Worm (Caenorhabditis elegans): Measurements from ENCODE around the gene tmed-4.
"Not testable (repeated sequence)": the region's sequence is repeated elsewhere in the genome, so short reads cannot be mapped to it uniquely, and the experiment has no call there.

tmed-4 gene

DNA sequence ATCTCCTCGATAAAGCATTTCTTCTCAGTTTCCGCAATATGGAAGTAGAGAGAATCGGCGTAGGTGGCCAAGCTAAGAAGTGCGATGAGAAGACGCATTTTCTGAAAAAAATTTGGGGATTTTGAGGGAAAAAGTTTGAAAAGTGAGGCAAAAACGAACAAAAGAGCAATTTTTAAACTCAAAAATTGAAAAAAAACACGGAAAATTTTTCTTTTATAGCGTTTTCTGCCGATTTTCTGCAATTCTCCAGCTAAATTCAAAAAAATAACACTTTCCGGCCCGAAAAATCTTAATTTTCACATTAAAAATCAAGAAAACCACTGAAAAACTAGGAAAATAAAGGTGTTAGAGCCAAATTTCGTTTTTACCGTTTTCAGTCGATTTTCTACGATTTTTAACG, at the start of gene tmed-4:
tmed-4 (minus strand) TSS at position 101 of the 400 bp plus-strand sequence.
- TF ChIP-seq sox-4, ztf-4, nhr-47 (tag; optimal IDR thresholded peaks at IDR 0.05): not testable (repeated sequence)

DNA sequence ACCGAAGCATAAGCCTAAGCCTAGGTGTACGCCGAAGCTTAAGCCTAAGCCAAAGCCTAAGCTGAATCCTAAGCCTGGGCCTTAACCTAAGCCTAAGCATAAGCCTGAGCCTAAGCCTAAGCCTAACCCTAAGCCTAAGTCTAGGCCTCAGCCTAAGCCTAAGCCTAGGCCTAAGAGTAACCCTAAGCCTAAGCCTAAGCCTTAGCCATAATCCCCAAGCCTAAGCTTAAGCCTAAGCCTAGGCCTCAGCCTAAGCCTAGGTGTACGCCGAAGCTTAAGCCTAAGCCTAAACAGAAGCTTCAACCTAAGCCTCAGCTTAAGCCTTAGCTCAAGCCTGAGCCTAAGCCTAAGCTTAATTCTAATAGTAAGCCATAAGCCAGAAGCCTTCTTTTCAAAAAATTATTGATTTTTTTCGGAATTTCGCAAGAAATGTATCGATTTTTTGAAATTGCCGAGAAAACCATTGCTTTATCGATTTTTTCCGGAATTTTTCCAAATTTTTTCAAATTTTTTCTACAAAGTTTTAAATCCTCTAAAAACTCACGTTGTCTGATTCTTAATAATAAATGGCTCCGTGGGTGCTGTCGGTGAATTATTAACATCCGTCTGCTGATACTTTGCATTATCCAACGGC, 49.4 kb upstream of the tmed-4 start:
- TF ChIP-seq ets-5 (GFP tag; IDR thresholded peaks at IDR 0.05) (0 out of 2 replicates have a peak, but pooled peaks have one; percentile 80), mef-2 (tag; optimal IDR thresholded peaks at IDR 0.05) (no peak), nhr-28 (tag; optimal IDR thresholded peaks at IDR 0.05) (no peak)

DNA sequence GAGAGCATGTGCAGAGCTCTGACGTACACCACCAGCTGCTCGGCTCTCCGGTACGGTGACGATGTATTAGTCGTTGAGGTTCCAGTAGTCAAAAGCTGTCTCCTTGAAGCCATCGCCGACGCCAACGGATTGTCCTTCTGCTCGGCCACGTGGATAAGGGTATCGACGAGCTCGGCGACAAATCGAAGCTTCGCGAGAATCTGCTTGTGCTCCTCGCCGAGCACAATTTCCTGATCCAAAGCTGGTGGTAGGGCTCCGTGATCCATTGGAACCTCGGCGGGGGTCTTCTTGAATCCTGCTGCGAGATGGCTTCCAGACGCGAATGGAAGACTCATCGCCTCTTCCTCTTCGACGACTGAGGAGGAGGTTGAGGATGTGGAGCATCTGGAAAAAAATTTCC, 48.6 kb upstream of the tmed-4 start:
- TF ChIP-seq ama-1 (optimal IDR thresholded peaks at IDR 0.05) (no peak), elt-2 (tag; optimal IDR thresholded peaks at IDR 0.05) (no peak), vab-15 (tag; optimal IDR thresholded peaks at IDR 0.05) (no peak), efl-1 (optimal IDR thresholded peaks at IDR 0.05) (no peak), efl-1 (GFP tag; optimal IDR thresholded peaks at IDR 0.05 in 1 of 2) (no peak), lin-35 (GFP tag; optimal IDR thresholded peaks at IDR 0.05) (no peak), nhr-85 (tag) (no peak), fkh-8 (tag; optimal IDR thresholded peaks at IDR 0.05) (no peak), fkh-4 (tag; optimal IDR thresholded peaks at IDR 0.05; ENCODE audit: borderline replicate concordance) (no peak), lin-14 (GFP tag; optimal IDR thresholded peaks at IDR 0.05) (no peak), ceh-8 (GFP tag; optimal IDR thresholded peaks at IDR 0.05) (no peak), aly-2 (tag; optimal IDR thresholded peaks at IDR 0.05) (no peak), sptf-1 (tag; optimal IDR thresholded peaks at IDR 0.05) (no peak), ceh-63 (GFP tag; optimal IDR thresholded peaks at IDR 0.05) (no peak), unc-62 (GFP tag; optimal IDR thresholded peaks at IDR 0.05) (no peak), nhr-28 (tag; optimal IDR thresholded peaks at IDR 0.05) (no peak), pag-3 (tag; optimal IDR thresholded peaks at IDR 0.05; ENCODE audit: borderline replicate concordance, insufficient read depth) (no peak), nhr-20 (tag; optimal IDR thresholded peaks at IDR 0.05) (no peak), F16B12.6 (tag; optimal IDR thresholded peaks at IDR 0.05) (no peak), grh-1 (GFP tag; IDR thresholded peaks at IDR 0.05) (no peak)

ce11 chrV:19994665-19995064, 45.8 kb upstream of the tmed-4 start:
- no peak for TF ChIP-seq fkh-4 (tag; optimal IDR thresholded peaks at IDR 0.05; ENCODE audit: borderline replicate concordance)
- TF ChIP-seq elt-2 (tag; optimal IDR thresholded peaks at IDR 0.05): peak; percentile 4

ce11 chrV:19994093-19994492, 45.2 kb upstream of the tmed-4 start, which contains the start of gene Y60A3A.25:
Gene Y60A3A.25, minus strand, starts transcription at chrV:19994193.
- TF ChIP-seq nhr-12 (tag; optimal IDR thresholded peaks at IDR 0.05): no peak
- TF ChIP-seq alr-1 (tag; optimal IDR thresholded peaks at IDR 0.05; ENCODE audit: borderline replicate concordance): no peak
- TF ChIP-seq ceh-90 (tag; optimal IDR thresholded peaks at IDR 0.05): no peak
- TF ChIP-seq egl-13 (tag; optimal IDR thresholded peaks at IDR 0.05): no peak
- TF ChIP-seq C16A3.4 (tag; optimal IDR thresholded peaks at IDR 0.05): no peak

DNA sequence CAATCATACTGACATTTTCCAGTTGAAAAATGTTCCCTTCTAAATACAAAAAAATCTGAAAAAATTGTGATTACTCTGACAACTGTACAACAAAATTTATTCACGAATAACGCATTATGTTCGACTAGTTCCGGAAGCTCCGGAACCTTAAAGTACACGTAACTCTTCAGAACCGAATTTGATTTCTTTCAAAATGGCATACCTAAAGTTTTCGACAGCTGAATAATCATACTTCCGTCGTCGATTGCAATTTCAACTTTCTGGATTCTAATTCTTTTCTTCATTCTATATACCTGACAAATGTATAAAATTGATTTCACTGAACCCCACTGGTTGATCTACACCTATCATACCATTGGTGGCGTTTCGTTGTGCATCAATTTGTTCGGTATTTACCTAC, 38.8 kb upstream of the tmed-4 start, which contains the start of gene sri-67:
sri-67 (plus strand) TSS at position 301 of the 400 bp plus-strand sequence.
- TF ChIP-seq isw-1 (GFP tag; IDR thresholded peaks at IDR 0.05) (no peak), grh-1 (GFP tag; IDR thresholded peaks at IDR 0.05) (no peak), nhr-90 (tag; optimal IDR thresholded peaks at IDR 0.05; ENCODE audit: poor library complexity) (no peak), alr-1 (tag; optimal IDR thresholded peaks at IDR 0.05; ENCODE audit: borderline replicate concordance) (no peak), mef-2 (tag; optimal IDR thresholded peaks at IDR 0.05) (no peak), fkh-4 (tag; optimal IDR thresholded peaks at IDR 0.05; ENCODE audit: borderline replicate concordance) (no peak), nhr-19 (GFP tag; conservative IDR thresholded peaks at IDR 0.05) (no peak), sup-37 (GFP tag; optimal IDR thresholded peaks at IDR 0.05) (no peak), pax-3 (tag; optimal IDR thresholded peaks at IDR 0.05) (no peak), F16B12.6 (tag; optimal IDR thresholded peaks at IDR 0.05) (no peak), nhr-47 (tag; optimal IDR thresholded peaks at IDR 0.05) (no peak), snu-23 (GFP tag; optimal IDR thresholded peaks at IDR 0.05) (no peak)

Data from whole organism, L1 larva.